Worm (Caenorhabditis elegans): ENCODE results near the gene C33F10.4.

- no peak for TF ChIP-seq ztf-6 (GFP tag; IDR thresholded peaks at IDR 0.05)
- TF ChIP-seq lir-1 (GFP tag; conservative IDR thresholded peaks at IDR 0.05), result no peak
- TF ChIP-seq aptf-2 (GFP tag; conservative IDR thresholded peaks at IDR 0.05), result no peak
- no peak for TF ChIP-seq efl-1 (GFP tag; optimal IDR thresholded peaks at IDR 0.05)
- TF ChIP-seq ceh-100 (GFP tag; IDR thresholded peaks at IDR 0.05), result no peak
- TF ChIP-seq F49E8.2 (tag; optimal IDR thresholded peaks at IDR 0.05; ENCODE audit: insufficient read depth), result no peak
- TF ChIP-seq ceh-79 (tag; optimal IDR thresholded peaks at IDR 0.05), result no peak
Measured at ce11 chrII:4748374-4748773, 47.2 kb upstream of the C33F10.4 start.
